Fruit fly (Drosophila melanogaster): ENCODE measurements around the gene AhcyL2.
A peak's percentile ranks its signal among the peaks of the same experiment; 100 is the strongest.

AhcyL2 gene

DNA sequence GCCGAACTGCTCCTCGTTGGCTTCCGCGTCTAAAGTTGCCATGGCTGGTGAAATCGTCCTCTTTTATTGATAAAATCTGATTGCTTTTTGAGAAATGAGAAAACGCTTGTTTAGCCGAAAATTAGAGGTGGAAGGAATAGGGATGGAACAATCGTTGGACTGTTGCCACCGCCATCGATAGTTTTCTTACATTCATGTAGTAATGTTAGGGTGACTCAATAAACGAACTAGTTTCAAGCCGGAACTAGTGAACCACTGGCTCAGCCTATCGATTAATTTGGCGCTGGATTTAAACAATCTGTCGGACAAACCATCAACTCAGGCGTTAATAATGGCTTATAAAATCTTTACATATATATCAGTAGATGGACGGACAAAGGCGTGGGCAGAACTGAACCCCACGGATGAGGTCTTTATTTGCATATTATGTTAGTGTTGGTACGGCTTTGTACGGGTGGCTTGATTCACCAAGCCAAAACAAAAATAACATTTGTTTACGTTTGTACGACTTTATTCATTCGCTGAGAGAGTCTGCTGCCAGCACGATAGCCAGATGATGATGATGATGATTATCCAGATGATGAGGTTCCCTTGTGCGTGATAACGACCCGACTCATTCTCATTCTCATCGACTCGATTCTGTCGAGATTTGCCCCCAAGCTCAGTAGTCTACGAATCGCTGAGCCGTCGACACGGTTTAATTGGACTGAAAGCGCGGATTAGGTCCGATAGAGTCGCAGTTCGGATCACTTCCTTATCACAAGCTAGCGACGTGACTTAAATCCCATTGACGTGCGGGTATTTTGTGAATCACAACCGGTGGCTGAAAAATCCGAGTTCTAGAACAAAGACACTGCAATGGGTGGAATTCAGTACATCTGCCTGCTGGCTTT, 20.5 kb upstream of the AhcyL2 start, which contains the start of the genes Sf3a1 and Irc (continued):
- TF ChIP-seq gfzf (GFP tag; optimal IDR thresholded peaks at IDR 0.05) = peak; percentile 52
- TF ChIP-seq gt (GFP tag; IDR thresholded peaks at IDR 0.05) = no peak
- no peak for TF ChIP-seq CG11696 (GFP tag; IDR thresholded peaks at IDR 0.05)
- TF ChIP-seq CG16813 (GFP tag; IDR thresholded peaks at IDR 0.05; ENCODE audit: partially characterized antibody) = peak; percentile 93
- TF ChIP-seq MBD-R2 (GFP tag; IDR thresholded peaks at IDR 0.05) = peak; percentile 93
- no peak for TF ChIP-seq CG10209 (GFP tag; optimal IDR thresholded peaks at IDR 0.05)
- TF ChIP-seq CoRest (tag; optimal IDR thresholded peaks at IDR 0.05) = peak; percentile 31
- TF ChIP-seq cg (GFP tag; optimal IDR thresholded peaks at IDR 0.05) = peak; percentile 18
- no peak for TF ChIP-seq CG11504 (tag; optimal IDR thresholded peaks at IDR 0.05)
- no peak for TF ChIP-seq CG9727 (GFP tag; optimal IDR thresholded peaks at IDR 0.05)
- peak; percentile 0 for TF ChIP-seq BtbVII (GFP tag; optimal IDR thresholded peaks at IDR 0.05)
- no peak; the same call in 1 of the 2 replicates for TF ChIP-seq NFAT (GFP tag; IDR thresholded peaks at IDR 0.05)
- peak; percentile 3 for TF ChIP-seq CG18262 (tag; optimal IDR thresholded peaks at IDR 0.05)
- TF ChIP-seq ac (GFP tag; optimal IDR thresholded peaks at IDR 0.05) = no peak
- no peak for TF ChIP-seq CG6654 (GFP tag; optimal IDR thresholded peaks at IDR 0.05)
- TF ChIP-seq CG32772 (GFP tag; IDR thresholded peaks at IDR 0.05) = no peak
- no peak for TF ChIP-seq Dip3 (GFP tag; optimal IDR thresholded peaks at IDR 0.05)
- TF ChIP-seq CG7928 (GFP tag; optimal IDR thresholded peaks at IDR 0.05) = no peak
- no peak for TF ChIP-seq CG14014 (GFP tag; IDR thresholded peaks at IDR 0.05)
- peak; percentile 41 for TF ChIP-seq Myb (GFP tag; optimal IDR thresholded peaks at IDR 0.05)
- TF ChIP-seq CG18764 (GFP tag; optimal IDR thresholded peaks at IDR 0.05) = no peak
- TF ChIP-seq Gsc (GFP tag; IDR thresholded peaks at IDR 0.05) = no peak
- TF ChIP-seq esg (GFP tag; conservative IDR thresholded peaks at IDR 0.05) = no peak
- no peak for TF ChIP-seq Hr51 (GFP tag; optimal IDR thresholded peaks at IDR 0.05)
- peak; percentile 94 for TF ChIP-seq tna (GFP tag; IDR thresholded peaks at IDR 0.05; ENCODE audit: partially characterized antibody)
- TF ChIP-seq Atf3 (GFP tag; optimal IDR thresholded peaks at IDR 0.05) = no peak
- TF ChIP-seq Dbx (GFP tag; IDR thresholded peaks at IDR 0.05) = peak; percentile 48; the same call in 1 of the 3 replicates
- TF ChIP-seq CG8765 (GFP tag; IDR thresholded peaks at IDR 0.05) = no peak
- TF ChIP-seq Opbp (GFP tag; IDR thresholded peaks at IDR 0.05; ENCODE audit: partially characterized antibody) = peak; percentile 97
- peak; percentile 81 for TF ChIP-seq CG1603 (tag; optimal IDR thresholded peaks at IDR 0.05)
- TF ChIP-seq NK7.1 (GFP tag; optimal IDR thresholded peaks at IDR 0.05) = no peak
- no peak for TF ChIP-seq btn (GFP tag; optimal IDR thresholded peaks at IDR 0.05)
- TF ChIP-seq Hey (tag; optimal IDR thresholded peaks at IDR 0.05) = no peak
- no peak for TF ChIP-seq Neu2 (GFP tag; optimal IDR thresholded peaks at IDR 0.05; ENCODE audit: borderline replicate concordance)
- peak; percentile 94 for TF ChIP-seq vnd (GFP tag; IDR thresholded peaks at IDR 0.05; ENCODE audit: partially characterized antibody)
- TF ChIP-seq CG4854 (GFP tag; optimal IDR thresholded peaks at IDR 0.05) = no peak
- TF ChIP-seq D (optimal IDR thresholded peaks at IDR 0.05) = no peak
- TF ChIP-seq D (GFP tag; optimal IDR thresholded peaks at IDR 0.05) = no peak
- TF ChIP-seq Med (GFP tag) = peak; percentile 90
- no peak for TF ChIP-seq CG4820 (GFP tag; optimal IDR thresholded peaks at IDR 0.05)
- no peak for TF ChIP-seq CG10959 (GFP tag; IDR thresholded peaks at IDR 0.05)
- 0 out of 2 replicates have a peak, but pooled peaks have one; percentile 14 for TF ChIP-seq rib (GFP tag; IDR thresholded peaks at IDR 0.05)
- peak; percentile 20 for TF ChIP-seq repo (GFP tag; optimal IDR thresholded peaks at IDR 0.05)
- peak; percentile 47 for TF ChIP-seq CG30403 (GFP tag; optimal IDR thresholded peaks at IDR 0.05)
- TF ChIP-seq NfI (GFP tag; optimal IDR thresholded peaks at IDR 0.05) = peak; percentile 23
- TF ChIP-seq CG12659 (GFP tag; optimal IDR thresholded peaks at IDR 0.05) = peak; percentile 59
- no peak for TF ChIP-seq toy (GFP tag; IDR thresholded peaks at IDR 0.05)
- TF ChIP-seq CG16815 (GFP tag; optimal IDR thresholded peaks at IDR 0.05) = no peak
- peak; percentile 50 for TF ChIP-seq CG12391 (tag; optimal IDR thresholded peaks at IDR 0.05)

Measured in whole organism, embryonic.